Fruit fly (Drosophila melanogaster): Measurements from ENCODE around the gene Spag1.

Spag1 gene

dm6 chr3R:26967587-26968312, 20.1 kb downstream of the Spag1 start (continued):
- TF ChIP-seq CG7928 (GFP tag; optimal IDR thresholded peaks at IDR 0.05) (no peak), Hr3 (GFP tag; optimal IDR thresholded peaks at IDR 0.05) (no peak), CG4820 (GFP tag; optimal IDR thresholded peaks at IDR 0.05) (no peak), Ptx1 (GFP tag; IDR thresholded peaks at IDR 0.05) (peak; percentile 53), CG8388 (GFP tag; optimal IDR thresholded peaks at IDR 0.05) (no peak), Xbp1 (GFP tag; optimal IDR thresholded peaks at IDR 0.05) (peak; percentile 18), CG3163 (GFP tag; optimal IDR thresholded peaks at IDR 0.05) (no peak), Lpt (GFP tag; optimal IDR thresholded peaks at IDR 0.05) (no peak), Tbp (GFP tag; optimal IDR thresholded peaks at IDR 0.05) (no peak), slbo (GFP tag; IDR thresholded peaks at IDR 0.05) (no peak; the same call in none of the 2 replicates), CG10543 (GFP tag; optimal IDR thresholded peaks at IDR 0.05) (no peak), so (GFP tag; IDR thresholded peaks at IDR 0.05) (0 out of 3 replicates have a peak, but pooled peaks have one; percentile 20), tgo (GFP tag; IDR thresholded peaks at IDR 0.05) (peak; percentile 47; the same call in 2 of the 3 replicates), Sox102F (GFP tag; optimal IDR thresholded peaks at IDR 0.05) (peak; percentile 2), Pdp1 (GFP tag; optimal IDR thresholded peaks at IDR 0.05) (no peak), CG12155 (GFP tag; optimal IDR thresholded peaks at IDR 0.05) (peak; percentile 21), tll (GFP tag; optimal IDR thresholded peaks at IDR 0.05) (no peak), CG18476 (GFP tag; optimal IDR thresholded peaks at IDR 0.05) (no peak), org-1 (GFP tag; optimal IDR thresholded peaks at IDR 0.05) (no peak), CG30020 (tag; optimal IDR thresholded peaks at IDR 0.05) (no peak), CG9215 (GFP tag; IDR thresholded peaks at IDR 0.05) (no peak), vfl (GFP tag; optimal IDR thresholded peaks at IDR 0.05) (no peak), CG11247 (GFP tag; IDR thresholded peaks at IDR 0.05) (no peak), zf30C (GFP tag; optimal IDR thresholded peaks at IDR 0.05) (no peak), CG16813 (GFP tag; IDR thresholded peaks at IDR 0.05; ENCODE audit: partially characterized antibody) (no peak), CG33213 (GFP tag; optimal IDR thresholded peaks at IDR 0.05) (no peak), E2f2 (GFP tag; IDR thresholded peaks at IDR 0.05) (peak; percentile 27; the same call in 1 of the 2 replicates), Ravus (GFP tag; IDR thresholded peaks at IDR 0.05) (no peak), fd102C (GFP tag; optimal IDR thresholded peaks at IDR 0.05) (no peak), Gsc (GFP tag; IDR thresholded peaks at IDR 0.05) (no peak), CG7987 (GFP tag; optimal IDR thresholded peaks at IDR 0.05) (no peak), Dek (tag; optimal IDR thresholded peaks at IDR 0.05) (no peak), tio (GFP tag; optimal IDR thresholded peaks at IDR 0.05) (peak; percentile 5), chif (GFP tag; optimal IDR thresholded peaks at IDR 0.05) (no peak), CG13894 (tag; optimal IDR thresholded peaks at IDR 0.05) (no peak), CG12659 (GFP tag; optimal IDR thresholded peaks at IDR 0.05) (peak; percentile 31), tna (GFP tag; IDR thresholded peaks at IDR 0.05; ENCODE audit: partially characterized antibody) (no peak), Optix (GFP tag; IDR thresholded peaks at IDR 0.05) (no peak), grau (tag; optimal IDR thresholded peaks at IDR 0.05) (peak; percentile 92), CG7786 (GFP tag; optimal IDR thresholded peaks at IDR 0.05) (peak; percentile 13), gsb (GFP tag; IDR thresholded peaks at IDR 0.05) (peak; percentile 43), CG12942 (GFP tag; optimal IDR thresholded peaks at IDR 0.05) (no peak), seq (GFP tag; IDR thresholded peaks at IDR 0.05) (0 out of 2 replicates have a peak, but pooled peaks have one; percentile 25), Hr39 (optimal IDR thresholded peaks at IDR 0.05) (no peak), usp (GFP tag; optimal IDR thresholded peaks at IDR 0.05) (no peak), bcd (GFP tag; optimal IDR thresholded peaks at IDR 0.05) (no peak), CG11456 (GFP tag; IDR thresholded peaks at IDR 0.05) (peak; percentile 34; the same call in 1 of the 3 replicates), cad (GFP tag; optimal IDR thresholded peaks at IDR 0.05) (no peak), CG8765 (GFP tag; IDR thresholded peaks at IDR 0.05) (no peak), ERR (GFP tag; optimal IDR thresholded peaks at IDR 0.05) (no peak), CG16815 (GFP tag; optimal IDR thresholded peaks at IDR 0.05) (no peak)
